Worm (Caenorhabditis elegans): ENCODE measurements around the gene fat-6.

DNA sequence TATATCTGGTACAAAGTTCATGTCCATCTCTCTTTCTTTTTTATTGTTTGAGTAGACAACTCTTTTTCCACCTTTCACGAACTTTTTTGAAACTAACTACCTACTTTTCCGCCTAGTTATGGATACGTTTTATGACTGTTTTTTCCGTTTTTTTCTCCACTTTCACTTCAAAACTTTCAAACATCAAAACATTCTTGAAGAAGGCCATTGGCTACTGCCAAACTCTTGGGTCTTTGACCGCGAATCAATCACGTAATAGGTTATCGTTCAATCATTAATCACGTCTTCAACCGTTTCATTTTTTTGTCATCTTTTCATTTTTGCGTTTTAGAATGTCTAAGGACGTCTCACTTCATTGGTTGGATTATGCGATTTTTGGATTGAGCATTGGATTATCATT is 21.6 kb upstream of the fat-6 start, which contains the start of gene slc-5A12:
- TF ChIP-seq flt-1 (GFP tag; IDR thresholded peaks at IDR 0.05) = no peak
- TF ChIP-seq ztf-29 (GFP tag; IDR thresholded peaks at IDR 0.05) = no peak
